Fruit fly (Drosophila melanogaster): Measurements from ENCODE around the gene CG14053.

- TF ChIP-seq CG34367 (tag; optimal IDR thresholded peaks at IDR 0.05) (no peak), EcR (GFP tag; optimal IDR thresholded peaks at IDR 0.05) (peak; percentile 17), CG10348 (GFP tag; IDR thresholded peaks at IDR 0.05) (no peak), gl (tag; optimal IDR thresholded peaks at IDR 0.05) (no peak), CG32121 (GFP tag; IDR thresholded peaks at IDR 0.05) (no peak), fd96Ca (GFP tag; IDR thresholded peaks at IDR 0.05) (no peak), CG8301 (tag; optimal IDR thresholded peaks at IDR 0.05) (no peak), CG9948 (tag; optimal IDR thresholded peaks at IDR 0.05) (no peak), CG13204 (GFP tag; optimal IDR thresholded peaks at IDR 0.05) (no peak)
Measured at dm6 chrX:2213759-2214406, 20.2 kb upstream of the CG14053 start, which contains the start of gene SmydA-8.

Data from whole organism, pupa.